Fruit fly (Drosophila melanogaster): ENCODE data around the gene Ufl1.
A peak's percentile ranks its signal among the peaks of the same experiment; 100 is the strongest.

Gene Ufl1

dm6 chr3R:7037250-7037802, 36.9 kb downstream of the Ufl1 start:
- TF ChIP-seq Sox102F (GFP tag; optimal IDR thresholded peaks at IDR 0.05) = peak; percentile 57
- peak in 1 of 2 experiments; percentile 21 for TF ChIP-seq salr (GFP tag; optimal IDR thresholded peaks at IDR 0.05)
- peak; percentile 72 for TF ChIP-seq Eip78C (GFP tag)
- TF ChIP-seq CG4318 (GFP tag; optimal IDR thresholded peaks at IDR 0.05) = no peak
- no peak for TF ChIP-seq CG34406 (GFP tag; optimal IDR thresholded peaks at IDR 0.05)
- TF ChIP-seq CG16779 (tag; optimal IDR thresholded peaks at IDR 0.05) = no peak
- peak; percentile 25 for TF ChIP-seq achi (GFP tag; optimal IDR thresholded peaks at IDR 0.05)
- TF ChIP-seq ss (GFP tag; optimal IDR thresholded peaks at IDR 0.05) = peak; percentile 7 to 19
- peak; percentile 19 for TF ChIP-seq CG1621 (tag; optimal IDR thresholded peaks at IDR 0.05)
- TF ChIP-seq CG7368 (GFP tag; optimal IDR thresholded peaks at IDR 0.05) = peak; percentile 24
- TF ChIP-seq Hr39 (GFP tag; optimal IDR thresholded peaks at IDR 0.05) = no peak
- no peak for TF ChIP-seq CG11902 (GFP tag; optimal IDR thresholded peaks at IDR 0.05)
- TF ChIP-seq acj6 (GFP tag; optimal IDR thresholded peaks at IDR 0.05) = no peak
- TF ChIP-seq CG15336 (GFP tag; IDR thresholded peaks at IDR 0.05) = no peak
- TF ChIP-seq CG6792 (GFP tag; optimal IDR thresholded peaks at IDR 0.05) = peak; percentile 8
- peak; percentile 14 for TF ChIP-seq Hr4 (GFP tag; optimal IDR thresholded peaks at IDR 0.05)
- TF ChIP-seq Blimp-1 (GFP tag; optimal IDR thresholded peaks at IDR 0.05) = peak; percentile 24
- no peak for TF ChIP-seq Hr38 (GFP tag; optimal IDR thresholded peaks at IDR 0.05)
- TF ChIP-seq svp (GFP tag) = peak; percentile 76
- peak; percentile 4 for TF ChIP-seq CG6808 (GFP tag; optimal IDR thresholded peaks at IDR 0.05)
- no peak for TF ChIP-seq CG6163 (GFP tag; IDR thresholded peaks at IDR 0.05)
- peak; percentile 30 for TF ChIP-seq CG31627 (GFP tag; optimal IDR thresholded peaks at IDR 0.05)
- no peak for TF ChIP-seq eg (GFP tag; IDR thresholded peaks at IDR 0.05)
- peak; percentile 48 for TF ChIP-seq esn (GFP tag; optimal IDR thresholded peaks at IDR 0.05)
- peak; percentile 37 for TF ChIP-seq cyc (GFP tag; optimal IDR thresholded peaks at IDR 0.05)
- TF ChIP-seq CG3919 (GFP tag; optimal IDR thresholded peaks at IDR 0.05) = peak; percentile 57
- TF ChIP-seq pdm3 (GFP tag; optimal IDR thresholded peaks at IDR 0.05) = peak; percentile 37
- peak; percentile 21 for TF ChIP-seq topi (GFP tag; optimal IDR thresholded peaks at IDR 0.05)
- peak; percentile 43 for TF ChIP-seq vri (GFP tag; optimal IDR thresholded peaks at IDR 0.05)
- TF ChIP-seq Eip75B (GFP tag; optimal IDR thresholded peaks at IDR 0.05) = peak; percentile 51
- TF ChIP-seq fkh (GFP tag; optimal IDR thresholded peaks at IDR 0.05) = peak; percentile 88
- TF ChIP-seq lz (GFP tag; optimal IDR thresholded peaks at IDR 0.05) = peak; percentile 16
- TF ChIP-seq Met (GFP tag; optimal IDR thresholded peaks at IDR 0.05) = peak; percentile 53
- peak; percentile 4 for TF ChIP-seq OdsH (GFP tag; optimal IDR thresholded peaks at IDR 0.05)
- TF ChIP-seq CG6854 (GFP tag; optimal IDR thresholded peaks at IDR 0.05) = no peak
- peak; percentile 13 for TF ChIP-seq Smox (GFP tag; optimal IDR thresholded peaks at IDR 0.05)

DNA sequence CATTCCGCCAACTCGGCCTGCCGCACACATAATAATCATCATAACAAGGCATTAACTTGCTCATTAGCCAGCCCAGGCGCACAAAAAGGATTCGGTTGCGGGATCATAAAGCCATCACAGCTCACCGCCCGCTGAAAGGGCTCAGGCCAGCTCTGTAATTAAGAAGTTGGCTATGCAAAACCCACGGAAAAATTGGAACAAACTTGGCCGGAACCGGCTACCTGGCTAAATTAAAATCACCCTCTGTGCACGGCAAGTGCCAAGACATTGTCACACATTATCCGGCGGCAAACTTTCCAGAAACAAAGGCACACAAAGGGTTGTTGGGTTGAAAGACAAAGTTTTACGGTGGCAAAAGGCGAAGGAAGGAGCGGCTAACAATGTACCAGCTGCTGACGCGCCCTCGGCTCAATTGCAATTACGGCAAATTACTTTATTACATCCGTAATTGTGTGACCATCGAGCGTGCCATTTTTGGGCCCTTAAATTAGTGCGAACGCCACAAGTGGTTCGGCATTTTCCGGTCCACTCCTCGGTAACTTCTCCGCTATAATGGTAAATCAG, 38.5 kb downstream of the Ufl1 start:
- no peak for TF ChIP-seq CG15336 (GFP tag; IDR thresholded peaks at IDR 0.05)
- no peak for TF ChIP-seq Hr4 (GFP tag; optimal IDR thresholded peaks at IDR 0.05)
- no peak for TF ChIP-seq net (GFP tag; optimal IDR thresholded peaks at IDR 0.05)
- no peak for TF ChIP-seq fd85E (GFP tag; optimal IDR thresholded peaks at IDR 0.05)
- no peak for TF ChIP-seq OdsH (GFP tag; optimal IDR thresholded peaks at IDR 0.05)
- TF ChIP-seq CG10669 (GFP tag; optimal IDR thresholded peaks at IDR 0.05) = no peak
- TF ChIP-seq Eip75B (GFP tag; optimal IDR thresholded peaks at IDR 0.05) = no peak

DNA sequence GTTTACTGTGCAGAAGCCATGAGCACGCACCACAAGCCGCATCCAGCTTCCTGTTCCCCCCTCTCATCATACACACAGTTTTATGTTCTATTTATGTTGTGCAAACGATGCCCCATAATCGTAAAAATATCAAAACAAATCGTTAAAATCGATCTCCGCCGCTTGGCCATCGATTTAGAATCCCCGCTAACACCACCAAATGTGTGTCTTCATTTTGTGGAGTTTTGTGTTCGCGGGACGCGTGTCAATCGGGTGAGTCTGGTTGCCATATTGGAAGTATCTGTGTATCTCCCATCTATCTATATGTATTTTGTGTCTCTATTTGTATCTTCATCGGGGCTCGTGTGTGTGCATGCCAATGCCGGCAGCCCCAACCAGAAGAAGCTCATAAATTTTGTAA, 39.8 kb downstream of the Ufl1 start:
- TF ChIP-seq ss (GFP tag; optimal IDR thresholded peaks at IDR 0.05) = no peak
- TF ChIP-seq vri (GFP tag; optimal IDR thresholded peaks at IDR 0.05) = no peak
- no peak for TF ChIP-seq CG3919 (GFP tag; optimal IDR thresholded peaks at IDR 0.05)
- no peak for TF ChIP-seq Gug (GFP tag; IDR thresholded peaks at IDR 0.05)
- TF ChIP-seq Blimp-1 (GFP tag; optimal IDR thresholded peaks at IDR 0.05) = no peak
- no peak for TF ChIP-seq acj6 (GFP tag; optimal IDR thresholded peaks at IDR 0.05)
- no peak for TF ChIP-seq Hr4 (GFP tag; optimal IDR thresholded peaks at IDR 0.05)
- no peak for TF ChIP-seq CG10669 (GFP tag; optimal IDR thresholded peaks at IDR 0.05)
- no peak for TF ChIP-seq Sox15 (GFP tag; optimal IDR thresholded peaks at IDR 0.05)
- no peak for TF ChIP-seq CG6854 (GFP tag; optimal IDR thresholded peaks at IDR 0.05)
- TF ChIP-seq Sox102F (GFP tag; optimal IDR thresholded peaks at IDR 0.05) = no peak

Data from whole organism, prepupa.